Fruit fly (Drosophila melanogaster): ENCODE data around the gene CG43295.

Gene CG43295

DNA sequence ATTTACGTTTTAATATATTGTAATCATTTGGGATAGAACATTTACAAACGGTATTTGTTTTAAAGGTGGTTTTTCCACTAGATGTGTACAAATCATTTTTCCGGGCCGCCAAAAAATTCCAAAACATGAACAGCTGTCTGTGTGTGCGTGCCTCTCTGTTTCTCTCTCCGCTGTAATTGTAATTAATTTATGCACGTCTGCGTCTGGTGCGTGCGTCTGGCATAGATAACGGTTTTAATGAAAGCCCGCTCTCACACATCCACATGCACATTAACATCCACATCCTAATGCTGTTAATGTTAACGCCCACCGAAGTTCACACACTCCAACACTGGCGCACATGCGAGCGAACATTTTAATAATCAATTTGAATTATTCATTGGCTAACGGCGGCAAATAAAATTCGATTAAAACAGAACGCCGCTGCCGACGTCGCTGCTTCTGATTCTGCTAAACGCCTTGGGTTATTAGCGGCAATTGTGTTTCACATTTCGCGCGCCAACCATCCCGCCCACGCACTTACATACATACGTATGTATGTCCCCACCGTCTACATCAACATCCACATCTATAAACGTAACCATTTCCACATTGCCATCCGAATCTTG is 40.4 kb downstream of the CG43295 start:
- no peak for TF ChIP-seq rn (GFP tag; IDR thresholded peaks at IDR 0.05)
- no peak for TF ChIP-seq CG17806 (tag; optimal IDR thresholded peaks at IDR 0.05)
- TF ChIP-seq Pif1B (GFP tag; optimal IDR thresholded peaks at IDR 0.05), result no peak
- TF ChIP-seq CG13204 (GFP tag; optimal IDR thresholded peaks at IDR 0.05), result no peak
- no peak for TF ChIP-seq D1 (tag; optimal IDR thresholded peaks at IDR 0.05)
- no peak for TF ChIP-seq CG8159 (tag; optimal IDR thresholded peaks at IDR 0.05)
- TF ChIP-seq CG34367 (tag; optimal IDR thresholded peaks at IDR 0.05), result no peak
- no peak for TF ChIP-seq CG15710 (tag; optimal IDR thresholded peaks at IDR 0.05)
- TF ChIP-seq CG4496 (GFP tag; IDR thresholded peaks at IDR 0.05), result no peak
- TF ChIP-seq EcR (GFP tag; optimal IDR thresholded peaks at IDR 0.05), result no peak
- no peak for TF ChIP-seq Snoo (tag; optimal IDR thresholded peaks at IDR 0.05)
- no peak for TF ChIP-seq CG8301 (tag; optimal IDR thresholded peaks at IDR 0.05)
- TF ChIP-seq gl (tag; optimal IDR thresholded peaks at IDR 0.05), result no peak
- TF ChIP-seq CG12605 (GFP tag; IDR thresholded peaks at IDR 0.05), result no peak
- TF ChIP-seq Ets98B (GFP tag; IDR thresholded peaks at IDR 0.05), result no peak
- no peak for TF ChIP-seq CG14655 (GFP tag; optimal IDR thresholded peaks at IDR 0.05)
- no peak for TF ChIP-seq fd96Ca (GFP tag; IDR thresholded peaks at IDR 0.05)
- no peak for TF ChIP-seq CG9948 (tag; optimal IDR thresholded peaks at IDR 0.05)

DNA sequence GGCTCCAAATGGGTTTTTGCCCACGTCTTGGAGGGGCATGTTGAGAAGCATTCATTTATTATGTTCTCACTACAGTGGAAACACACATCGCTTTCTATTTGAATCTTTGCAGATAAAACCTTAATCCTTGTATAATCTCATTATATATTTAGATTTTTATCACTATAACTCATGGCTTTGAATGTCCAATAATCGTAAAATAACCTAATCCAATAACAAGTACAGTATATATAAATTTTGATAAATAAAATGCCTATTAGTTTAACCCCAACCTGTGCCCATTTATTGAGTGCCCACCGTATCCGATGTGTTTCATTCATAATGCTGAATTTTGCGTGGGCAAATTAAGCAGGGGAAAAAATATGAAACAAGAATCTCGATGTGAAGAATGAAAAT is 40.9 kb downstream of the CG43295 start:
- TF ChIP-seq CG15710 (tag; optimal IDR thresholded peaks at IDR 0.05) (no peak), CG4496 (GFP tag; IDR thresholded peaks at IDR 0.05) (no peak), Pif1A (GFP tag; optimal IDR thresholded peaks at IDR 0.05) (no peak), fd96Ca (GFP tag; IDR thresholded peaks at IDR 0.05) (no peak)

DNA sequence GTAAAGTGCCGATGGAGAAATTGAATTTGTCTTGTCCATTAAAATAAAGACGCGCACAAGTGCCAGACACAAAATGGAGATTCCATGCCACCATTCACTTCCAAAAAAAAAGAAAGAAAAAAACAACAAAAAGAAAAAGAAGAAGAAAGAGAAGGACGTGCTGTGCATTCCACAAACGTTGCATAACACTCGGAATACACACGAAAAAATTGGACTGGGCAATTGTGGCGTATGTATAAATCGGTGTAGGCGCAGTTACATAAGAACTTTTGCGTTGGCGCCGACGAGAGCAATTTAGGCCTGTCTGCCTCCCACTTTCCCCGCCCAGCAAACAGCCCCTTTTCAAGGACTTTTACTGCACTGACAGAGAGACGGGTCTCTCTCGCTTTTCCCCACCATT is 41.7 kb downstream of the CG43295 start:
- TF ChIP-seq CG13204 (GFP tag; optimal IDR thresholded peaks at IDR 0.05) (peak; percentile 17), Ets98B (GFP tag; IDR thresholded peaks at IDR 0.05) (no peak), CG10348 (GFP tag; IDR thresholded peaks at IDR 0.05) (no peak), CG14655 (GFP tag; optimal IDR thresholded peaks at IDR 0.05) (no peak), CG17806 (tag; optimal IDR thresholded peaks at IDR 0.05) (no peak), CG32121 (GFP tag; IDR thresholded peaks at IDR 0.05) (no peak), CG4496 (GFP tag; IDR thresholded peaks at IDR 0.05) (no peak), gl (tag; optimal IDR thresholded peaks at IDR 0.05) (no peak), fd96Ca (GFP tag; IDR thresholded peaks at IDR 0.05) (no peak)

DNA sequence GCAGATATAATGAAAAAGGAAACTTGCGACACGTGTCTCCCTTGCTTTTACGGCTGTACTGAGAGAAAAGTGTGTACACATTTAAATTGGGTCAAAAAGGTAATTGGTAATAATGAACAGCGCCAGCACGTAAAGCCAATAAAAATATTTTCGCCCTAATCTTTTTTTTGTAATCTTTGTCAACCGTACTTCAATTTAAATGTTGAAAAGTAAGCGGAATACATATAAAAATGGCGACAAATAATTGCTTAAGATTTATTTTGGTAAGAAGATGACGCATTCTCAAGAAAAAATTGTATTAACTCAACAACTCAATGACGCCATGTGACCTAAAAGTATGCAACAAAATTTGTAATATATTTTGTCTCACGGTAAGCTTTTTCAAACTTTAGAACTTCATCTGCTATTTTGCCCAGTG is 42.2 kb downstream of the CG43295 start:
- TF ChIP-seq CG8301 (tag; optimal IDR thresholded peaks at IDR 0.05) (peak; percentile 48), CG9948 (tag; optimal IDR thresholded peaks at IDR 0.05) (peak; percentile 43), CG13204 (GFP tag; optimal IDR thresholded peaks at IDR 0.05) (no peak), Pif1B (GFP tag; optimal IDR thresholded peaks at IDR 0.05) (peak; percentile 52), CG4496 (GFP tag; IDR thresholded peaks at IDR 0.05) (no peak), CG8159 (tag; optimal IDR thresholded peaks at IDR 0.05) (peak; percentile 64), CG17806 (tag; optimal IDR thresholded peaks at IDR 0.05) (peak; percentile 26), Pif1A (GFP tag; optimal IDR thresholded peaks at IDR 0.05) (peak; percentile 45), CG14655 (GFP tag; optimal IDR thresholded peaks at IDR 0.05) (peak; percentile 56), rn (GFP tag; IDR thresholded peaks at IDR 0.05) (no peak), CG15710 (tag; optimal IDR thresholded peaks at IDR 0.05) (peak; percentile 41), Snoo (tag; optimal IDR thresholded peaks at IDR 0.05) (peak; percentile 24)

DNA sequence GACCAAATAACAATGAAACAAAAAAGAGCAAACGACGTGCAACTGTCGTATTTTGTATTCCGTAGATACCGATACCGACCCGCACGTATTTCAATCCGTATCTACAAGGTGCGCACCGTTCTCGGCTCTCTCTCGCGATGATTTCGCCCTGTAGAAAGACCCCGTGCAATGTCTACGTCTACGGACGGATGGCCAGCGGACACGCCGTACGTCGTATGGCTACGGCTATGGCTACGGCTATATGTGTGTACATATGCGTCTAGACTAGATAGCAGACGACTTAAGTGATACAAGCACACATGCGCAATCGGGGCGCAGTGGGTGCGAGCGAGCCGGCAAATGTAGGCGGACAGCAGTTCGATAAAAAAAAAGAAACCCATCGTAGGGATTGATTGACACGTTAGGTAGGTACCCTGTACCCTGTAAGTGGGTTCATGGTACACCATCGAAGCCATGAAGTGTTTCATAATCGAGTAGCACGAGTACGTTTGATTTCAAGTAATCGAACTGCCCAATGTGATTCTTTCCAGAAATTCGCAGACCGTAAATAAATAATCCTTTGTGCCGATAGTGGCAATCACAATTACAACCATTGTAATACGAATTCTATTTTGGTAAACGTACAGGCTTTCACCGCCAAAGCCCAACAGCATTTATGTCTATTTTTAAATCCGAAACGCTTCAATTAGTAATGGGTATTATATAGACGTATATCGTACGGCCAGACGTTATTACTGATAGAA is 43.9 kb downstream of the CG43295 start:
- TF ChIP-seq CG8159 (tag; optimal IDR thresholded peaks at IDR 0.05), result peak; percentile 52
- TF ChIP-seq Snoo (tag; optimal IDR thresholded peaks at IDR 0.05), result peak; percentile 52
- peak; percentile 14 for TF ChIP-seq CG9948 (tag; optimal IDR thresholded peaks at IDR 0.05)
- no peak for TF ChIP-seq CG12605 (GFP tag; IDR thresholded peaks at IDR 0.05)
- TF ChIP-seq CG13204 (GFP tag; optimal IDR thresholded peaks at IDR 0.05), result peak; percentile 25
- TF ChIP-seq CG17806 (tag; optimal IDR thresholded peaks at IDR 0.05), result no peak
- TF ChIP-seq CG15710 (tag; optimal IDR thresholded peaks at IDR 0.05), result peak; percentile 11
- TF ChIP-seq CG4496 (GFP tag; IDR thresholded peaks at IDR 0.05), result no peak
- no peak for TF ChIP-seq Pif1B (GFP tag; optimal IDR thresholded peaks at IDR 0.05)
- peak; percentile 10 for TF ChIP-seq CG8301 (tag; optimal IDR thresholded peaks at IDR 0.05)
- TF ChIP-seq EcR (GFP tag; optimal IDR thresholded peaks at IDR 0.05), result no peak
- no peak for TF ChIP-seq Pif1A (GFP tag; optimal IDR thresholded peaks at IDR 0.05)

DNA sequence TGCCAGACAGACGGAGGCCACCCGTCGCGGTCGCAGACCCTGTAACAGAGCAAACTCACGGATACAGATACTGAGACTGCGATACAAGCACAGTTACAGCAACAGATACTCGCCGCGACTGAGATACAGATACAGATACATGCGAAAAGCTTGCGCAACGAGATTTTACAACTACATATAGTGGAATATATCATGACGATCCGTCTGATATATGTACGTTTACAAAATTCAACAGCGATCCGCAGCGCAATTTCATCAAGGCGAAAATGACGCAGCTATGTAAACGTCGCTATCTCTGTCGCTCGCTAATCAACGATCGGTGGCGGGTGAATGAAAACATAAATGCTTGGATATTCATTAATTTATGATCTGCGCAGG is 44.5 kb downstream of the CG43295 start:
- no peak for TF ChIP-seq CG15710 (tag; optimal IDR thresholded peaks at IDR 0.05)
- peak; percentile 72 for TF ChIP-seq EcR (GFP tag; optimal IDR thresholded peaks at IDR 0.05)
- TF ChIP-seq CG12605 (GFP tag; IDR thresholded peaks at IDR 0.05), result no peak
- TF ChIP-seq CG10348 (GFP tag; IDR thresholded peaks at IDR 0.05), result no peak
- peak; percentile 43 for TF ChIP-seq CG32121 (GFP tag; IDR thresholded peaks at IDR 0.05)
- no peak for TF ChIP-seq Pif1B (GFP tag; optimal IDR thresholded peaks at IDR 0.05)

Measured in whole organism, pupa.